Worm (Caenorhabditis elegans) whole organism, L1 larva: ENCODE measurements around the gene srw-99.

Experiments used
- aha-1 ChIP-seq: fragments of 150-350 bp; optimal IDR thresholded peaks from 2 replicates; lab custom pipeline; 2014; ENCODE audit warnings: missing biosample characterization, missing genetic modification characterization
- ama-1 ChIP-seq: fragments of 150-350 bp; optimal IDR thresholded peaks from 2 replicates; lab custom pipeline; 2014
- fkh-10 ChIP-seq: sonication (generic microtip); optimal IDR thresholded peaks from 2 replicates; lab custom pipeline; 2017; ENCODE audit warnings: missing biosample characterization, missing genetic modification reagents, missing genetic modification characterization
- hpl-2 ChIP-seq: fragments of 150-350 bp; optimal IDR thresholded peaks from 2 replicates; lab custom pipeline; 2014; ENCODE audit warnings: missing biosample characterization, missing genetic modification reagents, missing genetic modification characterization
- lin-39 ChIP-seq: fragments of 150-350 bp; optimal IDR thresholded peaks from 2 replicates; lab custom pipeline; 2014; ENCODE audit warnings: missing biosample characterization, missing genetic modification reagents, missing genetic modification characterization
- lsy-2 ChIP-seq, 2 experiments: fragments of 150-350 bp; optimal IDR thresholded peaks; 2 replicates each; lab custom pipeline; 2014; ENCODE audit warnings: missing biosample characterization in 2 of 2, missing genetic modification characterization in 2 of 2
- nhr-11 ChIP-seq: fragments of 150-350 bp; optimal IDR thresholded peaks from 2 replicates; lab custom pipeline; 2014; ENCODE audit warnings: missing biosample characterization, missing genetic modification characterization
- nhr-237 ChIP-seq: fragments of 150-350 bp; optimal IDR thresholded peaks from 2 replicates; lab custom pipeline; 2014; ENCODE audit warnings: missing biosample characterization, missing genetic modification characterization
- nhr-76 ChIP-seq: sonication (generic microtip); optimal IDR thresholded peaks from 2 replicates; lab custom pipeline; 2017; ENCODE audit warnings: missing biosample characterization, missing genetic modification characterization
- pqm-1 ChIP-seq: sonication (generic microtip); optimal IDR thresholded peaks from 3 replicates; lab custom pipeline; 2017; ENCODE audit warnings: missing biosample characterization, missing genetic modification characterization
- snpc-4 ChIP-seq: fragments of 150-350 bp; optimal IDR thresholded peaks from 2 replicates; lab custom pipeline; 2014; ENCODE audit warnings: missing biosample characterization, missing genetic modification characterization
- ztf-11 ChIP-seq, 2 experiments: sonication (generic microtip); optimal IDR thresholded peaks; 2 replicates each; lab custom pipeline; 2016 to 2017; ENCODE audit warnings: missing genetic modification characterization in 2 of 2, missing biosample characterization in 1 of 2, missing compliant biosample characterization in 1 of 2

ce11 chrV:1756099-1756498 lies 47.6 kb downstream of the srw-99 start:
- TF ChIP-seq lin-39 (no peak), nhr-237 (tag; lab: Kevin White, UChicago) (no peak), lsy-2 (tag; optimal IDR thresholded peaks at IDR 0.05; lab: Kevin White, UChicago) (no peak), pqm-1 (tag; lab: Kevin White, UChicago) (no peak), nhr-11 (tag; lab: Kevin White, UChicago) (no peak), nhr-76 (no peak), ama-1 (lab: Kevin White, UChicago) (no peak), snpc-4 (tag; lab: Kevin White, UChicago) (no peak), aha-1 (tag; lab: Kevin White, UChicago) (no peak), hpl-2 (GFP tag; lab: Kevin White, UChicago) (no peak), fkh-10 (GFP tag; lab: Kevin White, UChicago) (no peak), ztf-11 (tag; optimal IDR thresholded peaks at IDR 0.05; lab: Kevin White, UChicago) (no peak)
